Fruit fly (Drosophila melanogaster) whole organism, embryonic: ENCODE data around the gene Zip88E.
A peak's percentile ranks its signal among the peaks of the same experiment; 100 is the strongest.

Experiments used
- Aef1 ChIP-seq: fragments of 200-800 bp; sonication (Bioruptor generic); IDR thresholded peaks from 3 replicates; pipeline ENCODE4 v1.3.6; 2022; ENCODE audit warnings: missing biosample characterization, missing genetic modification characterization
- BtbVII ChIP-seq: fragments of 200-800 bp; sonication (Bioruptor generic); optimal IDR thresholded peaks from 3 replicates; lab custom pipeline; 2017; ENCODE audit warnings: missing biosample characterization, mild to moderate bottlenecking, missing genetic modification characterization
- CG1024 ChIP-seq: fragments of 200-800 bp; sonication (Bioruptor generic); IDR thresholded peaks from 2 replicates; pipeline ENCODE4 v1.3.6; 2022; ENCODE audit warnings: missing biosample characterization, missing genetic modification characterization
- CG11560 ChIP-seq: fragments of 200-800 bp; sonication (Bioruptor generic); IDR thresholded peaks from 3 replicates; pipeline ENCODE4 v1.3.6; 2022; ENCODE audit warnings: missing biosample characterization, missing genetic modification characterization
- CG11695 ChIP-seq: fragments of 200-800 bp; sonication (Bioruptor generic); IDR thresholded peaks from 3 replicates; pipeline ENCODE4 v1.3.6; 2022; ENCODE audit warnings: missing biosample characterization, missing genetic modification characterization
- CG12155 ChIP-seq: fragments of 200-800 bp; sonication (Bioruptor generic); optimal IDR thresholded peaks from 3 replicates; lab custom pipeline; 2016; ENCODE audit warnings: missing biosample characterization, missing genetic modification characterization
- CG12236 ChIP-seq: fragments of 200-800 bp; sonication (Bioruptor generic); optimal IDR thresholded peaks from 2 replicates; lab custom pipeline; 2016; ENCODE audit warnings: missing biosample characterization, missing genetic modification characterization
- CG1233 ChIP-seq: fragments of 200-800 bp; sonication (Bioruptor generic); optimal IDR thresholded peaks from 4 replicates; lab custom pipeline; 2018; ENCODE audit warnings: missing biosample characterization, mild to moderate bottlenecking, missing genetic modification characterization
- CG12659 ChIP-seq: fragments of 200-800 bp; sonication (Bioruptor generic); optimal IDR thresholded peaks from 3 replicates; lab custom pipeline; 2017; ENCODE audit warnings: mild to moderate bottlenecking, missing biosample characterization, missing genetic modification reagents, missing genetic modification characterization
- CG14965 ChIP-seq: fragments of 200-800 bp; sonication (Bioruptor generic); optimal IDR thresholded peaks from 2 replicates; lab custom pipeline; 2016; ENCODE audit warnings: missing biosample characterization, missing genetic modification characterization, borderline replicate concordance
- CG15601 ChIP-seq: fragments of 200-800 bp; sonication (Bioruptor generic); optimal IDR thresholded peaks from 3 replicates; lab custom pipeline; 2019; ENCODE audit warnings: missing biosample characterization, mild to moderate bottlenecking, missing genetic modification characterization, moderate library complexity
- CG1647 ChIP-seq: fragments of 200-800 bp; sonication (Bioruptor generic); optimal IDR thresholded peaks from 3 replicates; lab custom pipeline; 2016; ENCODE audit warnings: missing biosample characterization, missing genetic modification characterization
- CG17912 ChIP-seq: fragments of 200-800 bp; sonication (Bioruptor generic); optimal IDR thresholded peaks from 2 replicates; lab custom pipeline; 2018; ENCODE audit warnings: missing biosample characterization, mild to moderate bottlenecking, missing genetic modification characterization
- CG30020 ChIP-seq: fragments of 200-800 bp; optimal IDR thresholded peaks from 2 replicates; lab custom pipeline; 2019; ENCODE audit warnings: missing biosample characterization, mild to moderate bottlenecking, missing genetic modification characterization, moderate library complexity
- CG30431 ChIP-seq: fragments of 200-800 bp; sonication (Bioruptor generic); optimal IDR thresholded peaks from 2 replicates; lab custom pipeline; 2017; ENCODE audit warnings: missing biosample characterization, missing genetic modification characterization
- CG31224 ChIP-seq: fragments of 200-800 bp; sonication (Bioruptor generic); IDR thresholded peaks from 2 replicates; pipeline ENCODE4 v1.3.6; 2022; ENCODE audit warnings: missing biosample characterization, missing genetic modification characterization
- CG31365 ChIP-seq: fragments of 200-800 bp; sonication (Bioruptor generic); optimal IDR thresholded peaks from 2 replicates; lab custom pipeline; 2018; ENCODE audit warnings: missing biosample characterization, mild to moderate bottlenecking, missing genetic modification characterization
- CG31441 ChIP-seq: fragments of 200-800 bp; sonication (Bioruptor generic); IDR thresholded peaks from 2 replicates; pipeline ENCODE4 v1.3.6; 2022; ENCODE audit warnings: missing biosample characterization, missing genetic modification characterization
- CG3163 ChIP-seq: fragments of 200-800 bp; sonication (Bioruptor generic); optimal IDR thresholded peaks from 3 replicates; lab custom pipeline; 2016; ENCODE audit warnings: missing biosample characterization, missing genetic modification characterization
- CG7372 ChIP-seq: fragments of 200-800 bp; sonication (Bioruptor generic); IDR thresholded peaks from 2 replicates; pipeline ENCODE4 v1.3.6; 2022; ENCODE audit warnings: missing biosample characterization, missing genetic modification characterization
- CG8924 ChIP-seq: fragments of 200-800 bp; optimal IDR thresholded peaks from 3 replicates; lab custom pipeline; 2019; ENCODE audit warnings: missing biosample characterization, mild to moderate bottlenecking, missing genetic modification characterization, moderate library complexity
- CG9932 ChIP-seq: fragments of 200-800 bp; sonication (Bioruptor generic); IDR thresholded peaks from 2 replicates; pipeline ENCODE4 v1.3.6; 2022; ENCODE audit warnings: missing biosample characterization, missing genetic modification characterization
- CHES-1-like ChIP-seq: fragments of 200-800 bp; sonication (Bioruptor generic); optimal IDR thresholded peaks from 2 replicates; lab custom pipeline; 2016; ENCODE audit warnings: missing biosample characterization, missing genetic modification characterization
- CrebB ChIP-seq: fragments of 200-800 bp; sonication (Bioruptor generic); optimal IDR thresholded peaks from 3 replicates; lab custom pipeline; 2018; ENCODE audit warnings: missing biosample characterization, mild to moderate bottlenecking, missing genetic modification characterization
- Dll ChIP-seq: fragments of 200-800 bp; sonication (Bioruptor generic); IDR thresholded peaks from 4 replicates; pipeline ENCODE4 v1.3.6; 2022; ENCODE audit warnings: missing biosample characterization, missing genetic modification characterization; ENCODE audit not compliant: partially characterized antibody
- Lpt ChIP-seq: fragments of >200 bp; optimal IDR thresholded peaks from 2 replicates; lab custom pipeline; 2018; ENCODE audit warnings: missing biosample characterization, missing genetic modification characterization
- Myb ChIP-seq: fragments of 200-800 bp; sonication (Bioruptor generic); optimal IDR thresholded peaks from 2 replicates; lab custom pipeline; 2016; ENCODE audit warnings: missing biosample characterization, missing genetic modification characterization
- Nf-YC ChIP-seq: fragments of 200-800 bp; optimal IDR thresholded peaks from 3 replicates; lab custom pipeline; 2019; ENCODE audit warnings: missing biosample characterization, mild to moderate bottlenecking, missing genetic modification characterization, moderate library complexity
- PHDP ChIP-seq: fragments of 200-800 bp; sonication (Bioruptor generic); optimal IDR thresholded peaks from 3 replicates; lab custom pipeline; 2018; ENCODE audit warnings: missing biosample characterization, mild to moderate bottlenecking, missing genetic modification characterization, moderate library complexity
- Ptx1 ChIP-seq: fragments of 200-800 bp; sonication (Bioruptor generic); IDR thresholded peaks from 2 replicates; pipeline ENCODE4 v1.3.6; 2022; ENCODE audit warnings: missing biosample characterization, missing genetic modification characterization
- Rfx ChIP-seq: fragments of 200-800 bp; sonication (Bioruptor generic); IDR thresholded peaks from 2 replicates; pipeline ENCODE4 v1.3.6; 2022; ENCODE audit warnings: missing biosample characterization, missing genetic modification characterization
- Sox102F ChIP-seq: fragments of 200-800 bp; sonication (Bioruptor generic); optimal IDR thresholded peaks from 2 replicates; lab custom pipeline; 2018; ENCODE audit warnings: missing biosample characterization, mild to moderate bottlenecking, missing genetic modification characterization, moderate library complexity
- Vsx1 ChIP-seq: fragments of 200-800 bp; sonication (Bioruptor generic); optimal IDR thresholded peaks from 2 replicates; lab custom pipeline; 2017; ENCODE audit warnings: missing biosample characterization, mild to moderate bottlenecking, missing genetic modification characterization, missing genetic modification reagents
- ci ChIP-seq: fragments of 200-800 bp; sonication (Bioruptor generic); IDR thresholded peaks from 3 replicates; pipeline ENCODE4 v1.3.6; 2022; ENCODE audit warnings: missing biosample characterization, missing genetic modification characterization
- crc ChIP-seq: fragments of 200-800 bp; sonication (Bioruptor generic); optimal IDR thresholded peaks from 2 replicates; lab custom pipeline; 2016; ENCODE audit warnings: missing biosample characterization, missing genetic modification characterization
- dan ChIP-seq: fragments of 200-800 bp; sonication (Bioruptor generic); IDR thresholded peaks from 2 replicates; pipeline ENCODE4 v1.3.6; 2022; ENCODE audit warnings: missing biosample characterization, missing genetic modification characterization
- ftz-f1 ChIP-seq: fragments of 200-800 bp; sonication (Bioruptor generic); optimal IDR thresholded peaks from 2 replicates; lab custom pipeline; 2016; ENCODE audit warnings: missing biosample characterization, missing genetic modification characterization
- gro ChIP-seq: fragments of 200-800 bp; sonication (Bioruptor generic); optimal IDR thresholded peaks from 2 replicates; lab custom pipeline; 2016; ENCODE audit warnings: missing biosample characterization, missing genetic modification characterization
- hb ChIP-seq: fragments of 200-800 bp; sonication (Bioruptor generic); IDR thresholded peaks from 3 replicates; pipeline ENCODE4 v1.3.6; 2022; ENCODE audit warnings: missing biosample characterization, missing genetic modification characterization; ENCODE audit not compliant: partially characterized antibody
- ken ChIP-seq: fragments of 200-800 bp; sonication (Bioruptor generic); IDR thresholded peaks from 3 replicates; pipeline ENCODE4 v1.3.6; 2022; ENCODE audit warnings: missing biosample characterization, missing genetic modification characterization
- nerfin-2 ChIP-seq: fragments of 200-800 bp; sonication (Bioruptor generic); IDR thresholded peaks from 2 replicates; pipeline ENCODE4 v1.3.6; 2022; ENCODE audit warnings: missing biosample characterization, missing genetic modification characterization; ENCODE audit not compliant: partially characterized antibody
- nom ChIP-seq: fragments of 200-800 bp; sonication (Bioruptor generic); optimal IDR thresholded peaks from 2 replicates; lab custom pipeline; 2017; ENCODE audit warnings: missing biosample characterization, missing genetic modification characterization, mild to moderate bottlenecking, moderate library complexity, missing genetic modification reagents
- onecut ChIP-seq: fragments of 200-800 bp; sonication (Bioruptor generic); IDR thresholded peaks from 2 replicates; pipeline ENCODE4 v1.3.6; 2022; ENCODE audit warnings: missing biosample characterization, missing genetic modification characterization
- peb ChIP-seq: fragments of 200-800 bp; sonication (Bioruptor generic); IDR thresholded peaks from 2 replicates; pipeline ENCODE4 v1.3.6; 2022; ENCODE audit warnings: missing biosample characterization, missing genetic modification characterization
- pfk ChIP-seq: fragments of 200-800 bp; sonication (Bioruptor generic); optimal IDR thresholded peaks from 2 replicates; lab custom pipeline; 2018; ENCODE audit warnings: missing biosample characterization, mild to moderate bottlenecking, missing genetic modification characterization, moderate library complexity
- rib ChIP-seq: fragments of 200-800 bp; sonication (Bioruptor generic); IDR thresholded peaks from 2 replicates; pipeline ENCODE4 v1.3.6; 2022; ENCODE audit warnings: missing biosample characterization, missing genetic modification characterization
- sug ChIP-seq: fragments of 200-800 bp; optimal IDR thresholded peaks from 2 replicates; lab custom pipeline; 2019; ENCODE audit warnings: missing biosample characterization, mild to moderate bottlenecking, missing genetic modification characterization, moderate library complexity
- tgo ChIP-seq: fragments of 200-800 bp; sonication (Bioruptor generic); IDR thresholded peaks from 3 replicates; pipeline ENCODE4 v1.3.6; 2022; ENCODE audit warnings: missing biosample characterization, missing genetic modification characterization
- trem ChIP-seq: fragments of 200-800 bp; optimal IDR thresholded peaks from 3 replicates; lab custom pipeline; 2019; ENCODE audit warnings: missing biosample characterization, mild to moderate bottlenecking, missing genetic modification characterization, moderate library complexity
- vnd ChIP-seq: fragments of 200-800 bp; sonication (Bioruptor generic); IDR thresholded peaks from 3 replicates; pipeline ENCODE4 v1.3.6; 2022; ENCODE audit warnings: missing biosample characterization, missing genetic modification characterization; ENCODE audit not compliant: partially characterized antibody
- wdn ChIP-seq: fragments of 200-800 bp; sonication (Bioruptor generic); IDR thresholded peaks from 2 replicates; pipeline ENCODE4 v1.3.6; 2022; ENCODE audit warnings: missing biosample characterization, missing genetic modification characterization

The Zip88E gene

dm6 chr3R:15225279-15225730 lies 43.2 kb upstream of the Zip88E start, which contains the start of the genes CG31344 and Caf1-55 (continued):
- no peak for TF ChIP-seq CG1233 (GFP tag; lab: Kevin White, UChicago)
- TF ChIP-seq Sox102F = no peak
- TF ChIP-seq peb = no peak
- no peak for TF ChIP-seq Aef1
- TF ChIP-seq Rfx = 0 out of 2 replicates have a peak, but pooled peaks have one; percentile 18
- TF ChIP-seq ken (GFP tag; lab: Robert Waterston, UW) = peak; percentile 16; the same call in 1 of the 3 replicates
- TF ChIP-seq gro (GFP tag; lab: Kevin White, UChicago) = peak; percentile 26
- peak; percentile 23; the same call in 1 of the 2 replicates for TF ChIP-seq CG31441 (GFP tag; lab: Robert Waterston, UW)
- no peak for TF ChIP-seq ftz-f1 (GFP tag; lab: Kevin White, UChicago)
- TF ChIP-seq dan (GFP tag; lab: Robert Waterston, UW) = no peak
- no peak for TF ChIP-seq CG7372 (GFP tag; lab: Robert Waterston, UW)
- TF ChIP-seq CG1024 (GFP tag; lab: Robert Waterston, UW) = no peak
- no peak for TF ChIP-seq CG17912 (GFP tag; lab: Kevin White, UChicago)
- no peak for TF ChIP-seq BtbVII
- TF ChIP-seq sug (tag; lab: Kevin White, UChicago) = peak; percentile 56
- peak; percentile 91 for TF ChIP-seq CG11560
- TF ChIP-seq CHES-1-like (GFP tag; lab: Kevin White, UChicago) = peak; percentile 71
- TF ChIP-seq CG1647 (GFP tag; lab: Kevin White, UChicago) = no peak
- TF ChIP-seq CG11695 = no peak
- peak; percentile 38 for TF ChIP-seq CG8924 (tag; lab: Kevin White, UChicago)
- peak; percentile 2 for TF ChIP-seq CrebB (tag; lab: Kevin White, UChicago)
- TF ChIP-seq nom (GFP tag; lab: Kevin White, UChicago) = no peak
- no peak for TF ChIP-seq crc
- no peak for TF ChIP-seq rib (GFP tag; lab: Robert Waterston, UW)
- TF ChIP-seq nerfin-2 (GFP tag; lab: Robert Waterston, UW) = peak; percentile 83
- no peak for TF ChIP-seq Lpt (GFP tag; lab: Kevin White, UChicago)
- TF ChIP-seq trem (tag; lab: Kevin White, UChicago) = peak; percentile 85
- TF ChIP-seq CG30020 (tag; lab: Kevin White, UChicago) = peak; percentile 56
- no peak for TF ChIP-seq tgo
- TF ChIP-seq CG15601 = peak; percentile 32
- no peak for TF ChIP-seq CG3163 (GFP tag; lab: Kevin White, UChicago)
- TF ChIP-seq CG12236 (GFP tag; lab: Kevin White, UChicago) = no peak
- TF ChIP-seq CG31224 (GFP tag; lab: Robert Waterston, UW) = no peak
- TF ChIP-seq PHDP = peak; percentile 25
- TF ChIP-seq CG31365 (tag; lab: Kevin White, UChicago) = no peak
- TF ChIP-seq CG14965 (GFP tag; lab: Kevin White, UChicago) = no peak
- TF ChIP-seq Myb (GFP tag; lab: Kevin White, UChicago) = peak; percentile 84
- peak; percentile 12 for TF ChIP-seq CG12155 (GFP tag; lab: Kevin White, UChicago)
- peak; percentile 61; the same call in 2 of the 3 replicates for TF ChIP-seq vnd (GFP tag; lab: Robert Waterston, UW)
- TF ChIP-seq onecut = no peak
- no peak for TF ChIP-seq Ptx1
- no peak for TF ChIP-seq pfk (GFP tag; lab: Kevin White, UChicago)
- no peak for TF ChIP-seq CG30431 (GFP tag; lab: Kevin White, UChicago)
- TF ChIP-seq hb (GFP tag; lab: Robert Waterston, UW) = peak; percentile 61; the same call in 1 of the 3 replicates
- TF ChIP-seq Nf-YC (tag; lab: Kevin White, UChicago) = peak; percentile 9
- peak; percentile 16 for TF ChIP-seq Vsx1 (GFP tag; lab: Kevin White, UChicago)
- TF ChIP-seq Dll = peak; percentile 86
- peak; percentile 74 for TF ChIP-seq CG12659 (GFP tag; lab: Kevin White, UChicago)
- TF ChIP-seq wdn (GFP tag; lab: Robert Waterston, UW) = no peak
- TF ChIP-seq ci (GFP tag; lab: Robert Waterston, UW) = peak; percentile 17; the same call in 1 of the 3 replicates
- TF ChIP-seq CG9932 = peak; percentile 34; the same call in 1 of the 2 replicates
